Fruit fly (Drosophila melanogaster) whole organism, wandering third instar larva: ENCODE data around the gene ClpP.

Experiments used
- Jra ChIP-seq: sonication (Bioruptor generic); optimal IDR thresholded peaks from 2 replicates; lab custom pipeline; 2016; ENCODE audit warnings: missing biosample characterization, missing genetic modification characterization
- Myc ChIP-seq: fragments of >200 bp; optimal IDR thresholded peaks from 2 replicates; lab custom pipeline; 2017
- OdsH ChIP-seq: fragments of 200-800 bp; sonication (Bioruptor generic); optimal IDR thresholded peaks from 2 replicates; lab custom pipeline; 2016; ENCODE audit warnings: missing biosample characterization, mild to moderate bottlenecking, missing genetic modification characterization
- Vsx2 ChIP-seq: fragments of 200-300, 225-300 bp; sonication (Bioruptor generic); optimal IDR thresholded peaks from 2 replicates; lab custom pipeline; 2018; ENCODE audit warnings: missing biosample characterization, missing genetic modification characterization; ENCODE audit not compliant: partially characterized antibody
- br ChIP-seq: fragments of 200-800 bp; sonication (Bioruptor generic); optimal IDR thresholded peaks from 2 replicates; lab custom pipeline; 2016; ENCODE audit warnings: missing biosample characterization, missing genetic modification characterization
- fru ChIP-seq: fragments of 200-800 bp; sonication (Bioruptor generic); optimal IDR thresholded peaks from 3 replicates; lab custom pipeline; 2016; ENCODE audit warnings: missing biosample characterization, mild to moderate bottlenecking, missing genetic modification characterization
- h ChIP-seq: fragments of 200-800 bp; sonication (Bioruptor generic); optimal IDR thresholded peaks from 3 replicates; lab custom pipeline; 2016; ENCODE audit warnings: missing biosample characterization, mild to moderate bottlenecking, missing genetic modification characterization
- jim ChIP-seq: fragments of 175-275, 200-325 bp; sonication (Bioruptor generic); optimal IDR thresholded peaks from 2 replicates; lab custom pipeline; 2016; ENCODE audit warnings: missing biosample characterization, mild to moderate bottlenecking, missing genetic modification characterization
- lola ChIP-seq: fragments of >200 bp; optimal IDR thresholded peaks from 2 replicates; lab custom pipeline; 2017; ENCODE audit warnings: missing biosample characterization, missing genetic modification characterization
- pan ChIP-seq: fragments of >200 bp; optimal IDR thresholded peaks from 2 replicates; lab custom pipeline; 2017
- psq ChIP-seq: fragments of 200-800 bp; sonication (Bioruptor generic); optimal IDR thresholded peaks from 3 replicates; lab custom pipeline; 2017; ENCODE audit warnings: missing biosample characterization, mild to moderate bottlenecking, missing genetic modification characterization, moderate library complexity
- sv ChIP-seq: fragments of 200-800 bp; sonication (Bioruptor generic); optimal IDR thresholded peaks from 3 replicates; lab custom pipeline; 2016; ENCODE audit warnings: missing biosample characterization, missing genetic modification characterization
- woc ChIP-seq: sonication (Bioruptor generic); optimal IDR thresholded peaks from 2 replicates; lab custom pipeline; 2016; ENCODE audit warnings: missing biosample characterization, mild to moderate bottlenecking, missing genetic modification characterization

DNA sequence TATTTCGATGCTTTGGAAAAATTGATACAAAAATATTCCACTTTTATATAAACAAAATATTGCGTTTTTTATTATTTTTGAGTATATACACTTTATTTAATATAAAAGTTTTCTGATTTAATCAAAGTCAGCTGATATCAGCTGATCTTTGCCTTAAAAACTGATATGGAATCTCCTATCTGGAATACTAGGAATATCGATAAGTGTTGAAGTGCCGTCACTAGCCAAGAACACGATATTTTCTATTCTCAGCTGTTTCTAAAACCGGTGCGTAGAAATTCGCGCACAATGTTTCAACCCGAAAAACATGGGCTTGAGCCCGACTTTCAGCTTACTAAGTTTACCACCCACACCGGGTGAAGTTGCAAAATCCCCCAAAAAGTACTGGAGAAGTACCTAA lies 14.1 kb upstream of the ClpP start, which contains the start of gene Sps2:
- no peak for TF ChIP-seq OdsH (GFP tag; lab: Kevin White, UChicago)
- TF ChIP-seq fru = peak; percentile 10
- peak; percentile 24 for TF ChIP-seq h (GFP tag; lab: Kevin White, UChicago)
- TF ChIP-seq br (GFP tag; lab: Kevin White, UChicago) = no peak
- TF ChIP-seq Jra (GFP tag; lab: Kevin White, UChicago) = no peak
- TF ChIP-seq sv (GFP tag; lab: Kevin White, UChicago) = no peak
- no peak for TF ChIP-seq jim (GFP tag; lab: Kevin White, UChicago)
- no peak for TF ChIP-seq woc (GFP tag; lab: Kevin White, UChicago)
- TF ChIP-seq Myc = no peak
- no peak for TF ChIP-seq lola (GFP tag; lab: Kevin White, UChicago)
- TF ChIP-seq psq (GFP tag; lab: Kevin White, UChicago) = no peak
- no peak for TF ChIP-seq Vsx2 (GFP tag; lab: Kevin White, UChicago)
- no peak for TF ChIP-seq pan (lab: Kevin White, UChicago)
